Fruit fly (Drosophila melanogaster): ENCODE data around the gene CG4382.

DNA sequence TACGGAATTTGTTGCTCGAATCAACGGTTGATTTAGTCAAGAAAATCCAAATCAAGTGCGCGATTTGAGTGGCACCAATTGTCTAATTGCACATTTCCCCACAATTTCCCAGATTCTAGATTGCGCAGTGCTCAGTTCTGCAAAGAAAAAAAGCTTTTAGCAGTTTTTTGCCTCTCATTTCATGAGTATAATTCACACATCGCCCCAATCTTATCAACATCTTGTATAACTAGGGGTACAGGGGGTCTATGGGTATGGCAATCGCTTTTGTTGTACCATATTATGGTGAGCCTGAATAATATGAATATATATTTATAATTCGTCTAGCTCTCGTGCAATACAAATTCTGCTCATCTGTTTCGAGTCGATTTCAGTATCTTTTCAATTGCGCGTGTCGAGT, 18.2 kb upstream of the CG4382 start:
- TF ChIP-seq psq (optimal IDR thresholded peaks at IDR 0.05) (no peak), Sin3A (optimal IDR thresholded peaks at IDR 0.05) (no peak), h (optimal IDR thresholded peaks at IDR 0.05) (no peak), Myc (optimal IDR thresholded peaks at IDR 0.05) (no peak)
